Worm (Caenorhabditis elegans) whole organism, L4/young adult: ENCODE results near the gene T12A7.9.

Source experiments
- dao-5 ChIP-seq: sonication (generic microtip); optimal IDR thresholded peaks from 2 replicates; lab custom pipeline; 2016; ENCODE audit warnings: missing genotype, missing genetic modification characterization, moderate library complexity, missing compliant biosample characterization
- him-1 ChIP-seq: sonication (generic microtip); optimal IDR thresholded peaks from 2 replicates; lab custom pipeline; 2016; ENCODE audit warnings: missing genotype, missing genetic modification reagents, missing genetic modification characterization, missing compliant biosample characterization

ce11 chrIV:11748852-11749251, 7.0 kb downstream of the T12A7.9 start, which contains the start of gene T12A7.6:
- TF ChIP-seq him-1 (tag; lab: Kevin White, UChicago) (no peak), dao-5 (tag; lab: Kevin White, UChicago) (no peak)
